Worm (Caenorhabditis elegans): ENCODE data around the gene T24D8.6.

ce11 chrX:2344666-2345065 lies 21.1 kb downstream of the T24D8.6 start, which contains the start of gene nlp-2:
- TF ChIP-seq fkh-10 (GFP tag; optimal IDR thresholded peaks at IDR 0.05): no peak
- TF ChIP-seq egl-27 (tag; optimal IDR thresholded peaks at IDR 0.05): no peak
- TF ChIP-seq R02D3.7 (tag; optimal IDR thresholded peaks at IDR 0.05): no peak
- no peak for TF ChIP-seq ama-1 (optimal IDR thresholded peaks at IDR 0.05)
- TF ChIP-seq ztf-11 (tag; optimal IDR thresholded peaks at IDR 0.05): no peak
- no peak for TF ChIP-seq elt-3 (tag; optimal IDR thresholded peaks at IDR 0.05)
- TF ChIP-seq nfya-1 (tag; optimal IDR thresholded peaks at IDR 0.05; ENCODE audit: insufficient read depth): no peak
- no peak for TF ChIP-seq aly-2 (tag; optimal IDR thresholded peaks at IDR 0.05)
- TF ChIP-seq nhr-76 (tag; optimal IDR thresholded peaks at IDR 0.05): no peak
- no peak for TF ChIP-seq mml-1 (tag; optimal IDR thresholded peaks at IDR 0.05)
- TF ChIP-seq mdl-1 (tag; optimal IDR thresholded peaks at IDR 0.05): no peak
